Worm (Caenorhabditis elegans) whole organism, L3 larva: ENCODE data around the gene dnj-24.
A peak's percentile ranks its signal among the peaks of the same experiment; 100 is the strongest.

Experiments
- R02D3.7 ChIP-seq: fragments of 150-350 bp; optimal IDR thresholded peaks from 2 replicates; lab custom pipeline; 2014; ENCODE audit warnings: missing biosample characterization, missing genetic modification characterization
- ZK546.5 ChIP-seq: sonication (generic microtip); optimal IDR thresholded peaks from 2 replicates; lab custom pipeline; 2017; ENCODE audit warnings: missing biosample characterization, missing genetic modification characterization
- aly-2 ChIP-seq: fragments of 150-350 bp; optimal IDR thresholded peaks from 2 replicates; lab custom pipeline; 2014; ENCODE audit warnings: missing biosample characterization, missing genetic modification characterization
- ama-1 ChIP-seq: fragments of 150-350 bp; optimal IDR thresholded peaks from 2 replicates; lab custom pipeline; 2018
- ceh-16 ChIP-seq: sonication (generic microtip); optimal IDR thresholded peaks from 2 replicates; lab custom pipeline; 2017; ENCODE audit warnings: missing biosample characterization, missing genetic modification characterization
- ceh-28 ChIP-seq: fragments of 150-350 bp; optimal IDR thresholded peaks from 2 replicates; lab custom pipeline; 2014; ENCODE audit warnings: missing biosample characterization, missing genetic modification reagents, missing genetic modification characterization
- ceh-9 ChIP-seq: sonication (generic microtip); optimal IDR thresholded peaks from 2 replicates; lab custom pipeline; 2018; ENCODE audit warnings: missing biosample characterization, missing genetic modification characterization
- daf-12 ChIP-seq: fragments of 150-350 bp; optimal IDR thresholded peaks from 2 replicates; lab custom pipeline; 2014; ENCODE audit warnings: missing biosample characterization, missing genetic modification reagents, missing genetic modification characterization
- egl-27 ChIP-seq: sonication (generic microtip); optimal IDR thresholded peaks from 4 replicates; lab custom pipeline; 2017; ENCODE audit warnings: missing biosample characterization, missing genetic modification reagents, missing genetic modification characterization
- elt-3 ChIP-seq, 3 experiments: fragments of 150-350 bp in 1 of 3; sonication (generic microtip) in 2 of 3; optimal IDR thresholded peaks; 2 replicates in 2 of 3; 4 replicates in 1 of 3; lab custom pipeline; 2014 to 2017; ENCODE audit warnings: missing biosample characterization in 3 of 3, missing genetic modification characterization in 3 of 3
- eor-1 ChIP-seq, 2 experiments: fragments of 150-350 bp; optimal IDR thresholded peaks; 2 replicates each; lab custom pipeline; 2014 to 2018; ENCODE audit warnings: missing biosample characterization in 2 of 2, missing genetic modification characterization in 2 of 2
- fkh-2 ChIP-seq: fragments of 150-350 bp; optimal IDR thresholded peaks from 2 replicates; lab custom pipeline; 2014; ENCODE audit warnings: missing biosample characterization, missing genetic modification reagents, missing genetic modification characterization
- fos-1 ChIP-seq: fragments of 150-350 bp; optimal IDR thresholded peaks from 2 replicates; lab custom pipeline; 2014; ENCODE audit warnings: missing biosample characterization, missing genetic modification characterization
- hmg-11 ChIP-seq: sonication (generic microtip); optimal IDR thresholded peaks from 2 replicates; lab custom pipeline; 2016; ENCODE audit warnings: missing genetic modification characterization, missing compliant biosample characterization
- lsy-12 ChIP-seq: sonication (generic microtip); optimal IDR thresholded peaks from 2 replicates; lab custom pipeline; 2016; ENCODE audit warnings: mild to moderate bottlenecking, missing genetic modification characterization, missing compliant biosample characterization
- mdl-1 ChIP-seq: fragments of 150-350 bp; optimal IDR thresholded peaks from 2 replicates; lab custom pipeline; 2014; ENCODE audit warnings: missing biosample characterization, missing genetic modification characterization
- mml-1 ChIP-seq: fragments of 150-350 bp; sonication (generic microtip); optimal IDR thresholded peaks from 3 replicates; lab custom pipeline; 2014; ENCODE audit warnings: missing biosample characterization, missing genetic modification characterization
- nfya-1 ChIP-seq: sonication (generic microtip); optimal IDR thresholded peaks from 2 replicates; lab custom pipeline; 2017; ENCODE audit warnings: missing genetic modification characterization, mild to moderate bottlenecking, missing compliant biosample characterization, antibody characterized with exemption, moderate library complexity; ENCODE audit not compliant: insufficient read depth
- nhr-11 ChIP-seq: fragments of 150-350 bp; optimal IDR thresholded peaks from 2 replicates; lab custom pipeline; 2014; ENCODE audit warnings: missing biosample characterization, missing genetic modification characterization
- nhr-12 ChIP-seq: fragments of 150-350 bp; optimal IDR thresholded peaks from 2 replicates; lab custom pipeline; 2014; ENCODE audit warnings: missing biosample characterization, missing genetic modification characterization
- nhr-23 ChIP-seq: fragments of 150-350 bp; optimal IDR thresholded peaks from 2 replicates; lab custom pipeline; 2014; ENCODE audit warnings: missing biosample characterization, missing genetic modification reagents, missing genetic modification characterization
- nhr-237 ChIP-seq: fragments of 150-350 bp; optimal IDR thresholded peaks from 2 replicates; lab custom pipeline; 2014; ENCODE audit warnings: missing biosample characterization, missing genetic modification characterization
- nhr-28 ChIP-seq: fragments of 150-350 bp; optimal IDR thresholded peaks from 2 replicates; lab custom pipeline; 2014; ENCODE audit warnings: missing biosample characterization, missing genetic modification characterization
- nhr-43 ChIP-seq: sonication (generic microtip); optimal IDR thresholded peaks from 2 replicates; lab custom pipeline; 2016; ENCODE audit warnings: mild to moderate bottlenecking, missing genetic modification characterization, missing compliant biosample characterization; ENCODE audit not compliant: poor library complexity, severe bottlenecking
- nhr-67 ChIP-seq: fragments of 150-350 bp; optimal IDR thresholded peaks from 2 replicates; lab custom pipeline; 2014; ENCODE audit warnings: missing biosample characterization, missing genetic modification characterization
- nhr-77 ChIP-seq: fragments of 150-350 bp; optimal IDR thresholded peaks from 2 replicates; lab custom pipeline; 2014; ENCODE audit warnings: missing biosample characterization, missing genetic modification characterization
- pha-4 ChIP-seq: fragments of 150-350 bp; optimal IDR thresholded peaks from 2 replicates; lab custom pipeline; 2014; ENCODE audit warnings: missing biosample characterization, missing genetic modification reagents, missing genetic modification characterization
- sea-2 ChIP-seq: fragments of 150-350 bp; sonication (generic microtip); optimal IDR thresholded peaks from 4 replicates; lab custom pipeline; 2014; ENCODE audit warnings: missing biosample characterization, missing genetic modification reagents, missing genetic modification characterization
- skn-1 ChIP-seq: fragments of 150-350 bp; optimal IDR thresholded peaks from 2 replicates; lab custom pipeline; 2014; ENCODE audit warnings: missing biosample characterization, missing genetic modification characterization
- tbx-2 ChIP-seq: sonication (generic microtip); optimal IDR thresholded peaks from 2 replicates; lab custom pipeline; 2016; ENCODE audit warnings: mild to moderate bottlenecking, missing genetic modification characterization, missing compliant biosample characterization
- unc-62 ChIP-seq: fragments of 150-350 bp; sonication (generic microtip); optimal IDR thresholded peaks from 4 replicates; lab custom pipeline; 2014; ENCODE audit warnings: missing biosample characterization, missing genetic modification reagents, missing genetic modification characterization
- zag-1 ChIP-seq: fragments of 150-350 bp; optimal IDR thresholded peaks from 2 replicates; lab custom pipeline; 2014; ENCODE audit warnings: missing biosample characterization, missing genetic modification characterization
- ztf-11 ChIP-seq: fragments of 150-350 bp; optimal IDR thresholded peaks from 2 replicates; lab custom pipeline; 2014; ENCODE audit warnings: missing biosample characterization, missing genetic modification characterization

Gene dnj-24

ce11 chrIII:5419527-5419926 lies 4.4 kb downstream of the dnj-24 start:
- no peak for TF ChIP-seq nhr-237
- no peak for TF ChIP-seq fos-1 (tag; lab: Kevin White, UChicago)
- TF ChIP-seq nhr-28 (tag; lab: Kevin White, UChicago) = no peak
- peak; percentile 19 for TF ChIP-seq ama-1 (lab: Kevin White, UChicago)

ce11 chrIII:5417921-5418320 lies 6.0 kb downstream of the dnj-24 start:
- TF ChIP-seq pha-4 = peak; percentile 43
- no peak for TF ChIP-seq ceh-9

ce11 chrIII:5413680-5414079 lies 10.2 kb downstream of the dnj-24 start, which contains the start of gene grl-22:
TSS of gene grl-22 (minus strand) at chrIII:5414011.
- TF ChIP-seq nhr-28 (tag; lab: Kevin White, UChicago) = no peak

DNA sequence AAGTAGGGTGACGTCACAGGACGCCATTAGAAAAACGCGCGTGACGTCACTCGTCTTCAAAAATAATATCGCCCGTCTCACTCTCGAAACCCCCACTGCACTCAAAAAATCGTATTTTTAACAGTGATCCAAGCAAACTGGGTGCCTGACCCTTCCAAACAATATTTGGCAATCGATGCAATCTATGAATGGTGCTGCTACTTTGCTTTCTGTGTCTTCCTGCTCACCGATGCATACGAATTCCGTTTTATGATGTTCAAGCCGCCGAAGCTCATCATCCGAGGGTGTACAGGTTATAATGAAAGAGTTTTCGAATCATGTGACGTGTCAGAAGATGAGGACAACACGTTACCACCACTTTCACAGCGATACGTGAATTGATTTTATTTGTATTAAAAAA lies 16.3 kb downstream of the dnj-24 start, which contains the start of gene W03A5.1:
Gene W03A5.1 (plus strand): TSS at position 301 of the 400 bp plus-strand sequence.
- TF ChIP-seq zag-1 (tag; lab: Kevin White, UChicago) = no peak
- no peak for TF ChIP-seq nhr-77 (tag; lab: Kevin White, UChicago)
- TF ChIP-seq ZK546.5 = no peak
- no peak for TF ChIP-seq eor-1 (tag; optimal IDR thresholded peaks at IDR 0.05; lab: Kevin White, UChicago)
- TF ChIP-seq ceh-16 (tag; lab: Kevin White, UChicago) = no peak
- no peak for TF ChIP-seq nhr-12 (tag; lab: Kevin White, UChicago)
- TF ChIP-seq skn-1 (tag; lab: Kevin White, UChicago) = no peak
- TF ChIP-seq ceh-28 (tag; lab: Kevin White, UChicago) = no peak
- no peak for TF ChIP-seq nhr-67 (tag; lab: Kevin White, UChicago)
- TF ChIP-seq pha-4 = no peak
- no peak for TF ChIP-seq egl-27 (tag; lab: Kevin White, UChicago)
- TF ChIP-seq ceh-9 = no peak
- TF ChIP-seq R02D3.7 = no peak
- no peak for TF ChIP-seq sea-2 (GFP tag; lab: Kevin White, UChicago)
- TF ChIP-seq nhr-23 (tag; lab: Kevin White, UChicago) = no peak
- TF ChIP-seq ztf-11 (tag; lab: Kevin White, UChicago) = no peak
- no peak for TF ChIP-seq lsy-12 (tag; lab: Kevin White, UChicago)
- TF ChIP-seq fos-1 (tag; lab: Kevin White, UChicago) = no peak
- no peak for TF ChIP-seq tbx-2 (tag; lab: Kevin White, UChicago)

ce11 chrIII:5407060-5407459 lies 16.8 kb downstream of the dnj-24 start:
- TF ChIP-seq nhr-11 (tag; lab: Kevin White, UChicago) = no peak
- TF ChIP-seq unc-62 (GFP tag; lab: Kevin White, UChicago) = no peak
- TF ChIP-seq R02D3.7 = no peak
- no peak for TF ChIP-seq elt-3 (tag; optimal IDR thresholded peaks at IDR 0.05; lab: Kevin White, UChicago)

- TF ChIP-seq nhr-12 (tag; lab: Kevin White, UChicago) (no peak), pha-4 (no peak), zag-1 (tag; lab: Kevin White, UChicago) (no peak), hmg-11 (no peak), R02D3.7 (no peak), aly-2 (tag; lab: Kevin White, UChicago) (no peak), daf-12 (no peak), nhr-11 (tag; lab: Kevin White, UChicago) (no peak), nhr-67 (tag; lab: Kevin White, UChicago) (no peak), fkh-2 (tag; lab: Kevin White, UChicago) (no peak), ztf-11 (tag; lab: Kevin White, UChicago) (no peak), ZK546.5 (no peak), nhr-43 (no peak), nfya-1 (no peak), mml-1 (no peak), tbx-2 (tag; lab: Kevin White, UChicago) (no peak), elt-3 (tag; optimal IDR thresholded peaks at IDR 0.05; lab: Kevin White, UChicago) (no peak), mdl-1 (tag; lab: Kevin White, UChicago) (no peak)
Measured at ce11 chrIII:5406314-5406713, 17.6 kb downstream of the dnj-24 start.
